Worm (Caenorhabditis elegans): ENCODE measurements around the gene atfs-1.

The atfs-1 gene

ce11 chrV:14187104-14187503 is 6.4 kb upstream of the atfs-1 start:
- TF ChIP-seq ztf-4 (tag; optimal IDR thresholded peaks at IDR 0.05) (no peak), fkh-10 (GFP tag; optimal IDR thresholded peaks at IDR 0.05) (no peak), fkh-2 (tag; optimal IDR thresholded peaks at IDR 0.05) (no peak), aly-2 (tag; optimal IDR thresholded peaks at IDR 0.05) (no peak), ceh-28 (tag; optimal IDR thresholded peaks at IDR 0.05) (no peak), nhr-43 (tag; optimal IDR thresholded peaks at IDR 0.05; ENCODE audit: poor library complexity, severe bottlenecking) (no peak), eor-1 (tag; optimal IDR thresholded peaks at IDR 0.05) (no peak), pqm-1 (tag; optimal IDR thresholded peaks at IDR 0.05) (no peak), lin-39 (tag; optimal IDR thresholded peaks at IDR 0.05) (no peak), egl-5 (tag; optimal IDR thresholded peaks at IDR 0.05) (no peak), nhr-67 (tag; optimal IDR thresholded peaks at IDR 0.05) (no peak), daf-12 (tag; optimal IDR thresholded peaks at IDR 0.05) (no peak), pha-4 (tag; optimal IDR thresholded peaks at IDR 0.05) (no peak), elt-3 (tag; optimal IDR thresholded peaks at IDR 0.05) (no peak), ztf-11 (tag; optimal IDR thresholded peaks at IDR 0.05) (no peak), sea-2 (GFP tag; optimal IDR thresholded peaks at IDR 0.05) (no peak), skn-1 (tag; optimal IDR thresholded peaks at IDR 0.05) (no peak), unc-62 (GFP tag; optimal IDR thresholded peaks at IDR 0.05) (no peak)

- TF ChIP-seq ZK546.5 (tag; optimal IDR thresholded peaks at IDR 0.05) (no peak), ceh-16 (tag; optimal IDR thresholded peaks at IDR 0.05) (no peak), aly-2 (tag; optimal IDR thresholded peaks at IDR 0.05) (no peak), nhr-67 (tag; optimal IDR thresholded peaks at IDR 0.05) (no peak), nhr-76 (tag; optimal IDR thresholded peaks at IDR 0.05) (no peak), ama-1 (optimal IDR thresholded peaks at IDR 0.05) (no peak), nhr-23 (tag; optimal IDR thresholded peaks at IDR 0.05) (no peak), snpc-4 (tag; optimal IDR thresholded peaks at IDR 0.05) (no peak), nhr-25 (tag; optimal IDR thresholded peaks at IDR 0.05) (no peak), pqm-1 (tag; optimal IDR thresholded peaks at IDR 0.05) (no peak), unc-39 (tag; optimal IDR thresholded peaks at IDR 0.05) (no peak), zag-1 (tag; optimal IDR thresholded peaks at IDR 0.05) (no peak), lsy-12 (tag; optimal IDR thresholded peaks at IDR 0.05) (no peak), elt-3 (tag; optimal IDR thresholded peaks at IDR 0.05) (no peak)
Measured at ce11 chrV:14192870-14193269, 593 bp upstream of the atfs-1 start.

DNA sequence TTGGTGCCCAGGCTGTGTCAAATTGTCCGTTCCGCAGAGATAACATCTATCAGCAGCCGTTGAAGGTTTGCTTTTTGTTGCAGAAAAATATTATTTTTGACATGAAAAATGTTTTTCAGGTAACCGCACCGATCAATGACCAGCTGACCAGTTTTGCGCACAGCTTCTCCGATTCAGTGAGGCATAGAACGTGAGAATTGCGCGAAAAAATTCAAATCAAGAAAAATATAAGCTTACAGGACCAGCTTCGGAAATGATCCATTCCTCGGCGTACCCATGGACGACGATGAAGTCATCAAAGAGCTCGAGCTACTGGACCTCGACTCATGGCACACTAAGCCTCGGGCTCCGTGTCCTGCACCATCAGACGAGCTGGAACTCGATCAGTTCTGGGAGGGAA is 1.1 kb downstream of the atfs-1 start:
- TF ChIP-seq ceh-16 (tag; optimal IDR thresholded peaks at IDR 0.05) (no peak), nfya-1 (tag; optimal IDR thresholded peaks at IDR 0.05; ENCODE audit: insufficient read depth) (no peak), nhr-23 (tag; optimal IDR thresholded peaks at IDR 0.05) (no peak), ztf-4 (tag; optimal IDR thresholded peaks at IDR 0.05) (no peak), nhr-12 (tag; optimal IDR thresholded peaks at IDR 0.05) (no peak), ceh-28 (tag; optimal IDR thresholded peaks at IDR 0.05) (no peak), lsy-12 (tag; optimal IDR thresholded peaks at IDR 0.05) (no peak), ama-1 (optimal IDR thresholded peaks at IDR 0.05) (peak; percentile 40)

- peak; percentile 16 for TF ChIP-seq R02D3.7 (tag; optimal IDR thresholded peaks at IDR 0.05)
- peak; percentile 57 for TF ChIP-seq nhr-25 (tag; optimal IDR thresholded peaks at IDR 0.05)
- TF ChIP-seq nhr-23 (tag; optimal IDR thresholded peaks at IDR 0.05): no peak
- TF ChIP-seq nhr-76 (tag; optimal IDR thresholded peaks at IDR 0.05): no peak
- TF ChIP-seq egl-5 (tag; optimal IDR thresholded peaks at IDR 0.05): no peak
- TF ChIP-seq lsy-12 (tag; optimal IDR thresholded peaks at IDR 0.05): peak; percentile 10
- TF ChIP-seq unc-62 (GFP tag; optimal IDR thresholded peaks at IDR 0.05): no peak
- peak; percentile 9 for TF ChIP-seq ztf-4 (tag; optimal IDR thresholded peaks at IDR 0.05)
- TF ChIP-seq nhr-43 (tag; optimal IDR thresholded peaks at IDR 0.05; ENCODE audit: poor library complexity, severe bottlenecking): peak; percentile 77
- TF ChIP-seq nfya-1 (tag; optimal IDR thresholded peaks at IDR 0.05; ENCODE audit: insufficient read depth): peak; percentile 40
- peak; percentile 30 for TF ChIP-seq elt-2 (tag; optimal IDR thresholded peaks at IDR 0.05)
- no peak for TF ChIP-seq tbx-2 (tag; optimal IDR thresholded peaks at IDR 0.05)
- peak; percentile 58 for TF ChIP-seq ama-1 (optimal IDR thresholded peaks at IDR 0.05)
- peak; percentile 14 for TF ChIP-seq lin-15B (tag; optimal IDR thresholded peaks at IDR 0.05)
Measured at ce11 chrV:14197651-14198050, 4.2 kb downstream of the atfs-1 start.

- no peak for TF ChIP-seq ceh-9 (tag; optimal IDR thresholded peaks at IDR 0.05)
- TF ChIP-seq nhr-237 (tag; optimal IDR thresholded peaks at IDR 0.05): no peak
- TF ChIP-seq fos-1 (tag; optimal IDR thresholded peaks at IDR 0.05): no peak
- peak; percentile 76 for TF ChIP-seq fkh-2 (tag; optimal IDR thresholded peaks at IDR 0.05)
- no peak for TF ChIP-seq ceh-16 (tag; optimal IDR thresholded peaks at IDR 0.05)
- TF ChIP-seq egl-5 (tag; optimal IDR thresholded peaks at IDR 0.05): peak; percentile 87
- TF ChIP-seq R02D3.7 (tag; optimal IDR thresholded peaks at IDR 0.05): peak; percentile 79
- TF ChIP-seq nhr-28 (tag; optimal IDR thresholded peaks at IDR 0.05): no peak
- peak in 1 of 2 experiments; percentile 27 for TF ChIP-seq eor-1 (tag; optimal IDR thresholded peaks at IDR 0.05)
- peak; percentile 17 for TF ChIP-seq ztf-4 (tag; optimal IDR thresholded peaks at IDR 0.05)
- TF ChIP-seq ztf-11 (tag; optimal IDR thresholded peaks at IDR 0.05): no peak
- peak; percentile 96 for TF ChIP-seq pha-4 (tag; optimal IDR thresholded peaks at IDR 0.05)
- TF ChIP-seq mml-1 (tag; optimal IDR thresholded peaks at IDR 0.05): no peak
- TF ChIP-seq egl-27 (tag; optimal IDR thresholded peaks at IDR 0.05): peak; percentile 11
- peak; percentile 78 for TF ChIP-seq nhr-43 (tag; optimal IDR thresholded peaks at IDR 0.05; ENCODE audit: poor library complexity, severe bottlenecking)
- no peak for TF ChIP-seq nhr-67 (tag; optimal IDR thresholded peaks at IDR 0.05)
- TF ChIP-seq aly-2 (tag; optimal IDR thresholded peaks at IDR 0.05): no peak
- peak; percentile 95 for TF ChIP-seq lin-39 (tag; optimal IDR thresholded peaks at IDR 0.05)
- peak; percentile 92 for TF ChIP-seq skn-1 (tag; optimal IDR thresholded peaks at IDR 0.05)
- no peak for TF ChIP-seq nhr-12 (tag; optimal IDR thresholded peaks at IDR 0.05)
- no peak for TF ChIP-seq nhr-76 (tag; optimal IDR thresholded peaks at IDR 0.05)
- TF ChIP-seq tbx-2 (tag; optimal IDR thresholded peaks at IDR 0.05): peak; percentile 67
- TF ChIP-seq nhr-11 (tag; optimal IDR thresholded peaks at IDR 0.05): peak; percentile 91
- TF ChIP-seq fkh-10 (GFP tag; optimal IDR thresholded peaks at IDR 0.05): peak; percentile 11
- TF ChIP-seq pqm-1 (tag; optimal IDR thresholded peaks at IDR 0.05): peak; percentile 81
- TF ChIP-seq nfya-1 (tag; optimal IDR thresholded peaks at IDR 0.05; ENCODE audit: insufficient read depth): peak; percentile 93
Measured at ce11 chrV:14200086-14200485, 6.6 kb downstream of the atfs-1 start.

Measured in whole organism, L3 larva.